Fruit fly (Drosophila melanogaster) S2 (cell line): ENCODE data around the gene wry.

Source experiments
- CG8478 ChIP-seq: fragments of >200 bp; optimal IDR thresholded peaks from 2 replicates; lab custom pipeline; 2018
- CTCF ChIP-seq, 2 experiments: fragments of >200 bp; optimal IDR thresholded peaks; 2 replicates each; lab custom pipeline; 2018

The wry gene

dm6 chr2L:1881380-1881779 is 45.0 kb downstream of the wry start, which contains the start of gene CG31663:
Gene CG31663 (minus strand): TSS chr2L:1881480.
- TF ChIP-seq CTCF (optimal IDR thresholded peaks at IDR 0.05; lab: Kevin White, UChicago) (no peak), CG8478 (lab: Kevin White, UChicago) (no peak)

- TF ChIP-seq CTCF (optimal IDR thresholded peaks at IDR 0.05; lab: Kevin White, UChicago) = no peak
- no peak for TF ChIP-seq CG8478 (lab: Kevin White, UChicago)
Measured at dm6 chr2L:1883114-1883513, 46.8 kb downstream of the wry start, which contains the start of gene CG15358. Gene CG15358 (minus strand): TSS chr2L:1883214.

dm6 chr2L:1884409-1885082 is 48.2 kb downstream of the wry start, which contains the start of gene Wdr62:
Gene Wdr62 (plus strand): TSS chr2L:1884622.
- TF ChIP-seq CG8478 (lab: Kevin White, UChicago) (no peak), CTCF (optimal IDR thresholded peaks at IDR 0.05; lab: Kevin White, UChicago) (peak; percentile 93 to 97)

- TF ChIP-seq CTCF (optimal IDR thresholded peaks at IDR 0.05; lab: Kevin White, UChicago) (no peak), CG8478 (lab: Kevin White, UChicago) (no peak)
Measured at dm6 chr2L:1885215-1885721, 48.9 kb downstream of the wry start.

- no peak for TF ChIP-seq CTCF (optimal IDR thresholded peaks at IDR 0.05; lab: Kevin White, UChicago)
- no peak for TF ChIP-seq CG8478 (lab: Kevin White, UChicago)
Measured at dm6 chr2L:1886533-1887183, 50.3 kb downstream of the wry start.

dm6 chr2L:1887729-1888128 is 51.4 kb downstream of the wry start:
- no peak for TF ChIP-seq CG8478 (lab: Kevin White, UChicago)

- TF ChIP-seq CG8478 (lab: Kevin White, UChicago) (no peak), CTCF (optimal IDR thresholded peaks at IDR 0.05; lab: Kevin White, UChicago) (no peak)
Measured at dm6 chr2L:1901269-1901668, 64.9 kb downstream of the wry start.

- no peak for TF ChIP-seq CG8478 (lab: Kevin White, UChicago)
- TF ChIP-seq CTCF (optimal IDR thresholded peaks at IDR 0.05; lab: Kevin White, UChicago) = peak; percentile 79 to 84
Measured at dm6 chr2L:1902243-1902642, 65.9 kb downstream of the wry start.

- TF ChIP-seq CG8478 (lab: Kevin White, UChicago) (no peak), CTCF (optimal IDR thresholded peaks at IDR 0.05; lab: Kevin White, UChicago) (no peak)
Measured at dm6 chr2L:1902904-1903303, 66.6 kb downstream of the wry start.

- TF ChIP-seq CG8478 (lab: Kevin White, UChicago) (no peak), CTCF (optimal IDR thresholded peaks at IDR 0.05; lab: Kevin White, UChicago) (no peak)
Measured at dm6 chr2L:1906326-1906725, 70.0 kb downstream of the wry start.

dm6 chr2L:1907098-1907497 is 70.8 kb downstream of the wry start:
- TF ChIP-seq CTCF (optimal IDR thresholded peaks at IDR 0.05; lab: Kevin White, UChicago) = no peak
